Worm (Caenorhabditis elegans): ENCODE data around the gene C08F11.12.

C08F11.12 gene

DNA sequence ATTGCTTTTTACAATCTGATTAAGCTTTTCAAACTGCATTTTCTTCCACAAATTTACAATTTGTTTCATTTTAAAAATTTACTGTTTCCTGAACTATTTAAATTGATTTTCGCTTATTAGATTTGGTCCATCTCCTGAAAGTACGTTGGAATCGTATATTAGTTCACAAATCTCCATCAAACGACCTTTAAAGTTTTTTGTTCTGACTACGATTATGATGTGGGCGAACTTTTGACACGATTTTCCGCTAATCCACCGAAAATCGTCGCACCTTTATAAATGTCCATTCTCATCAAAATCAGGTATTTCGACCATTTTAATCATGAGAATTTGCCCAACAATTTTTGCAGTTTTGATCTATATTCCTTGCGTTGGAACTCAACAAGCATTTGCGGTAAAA, 27.8 kb downstream of the C08F11.12 start, which contains the start of gene C08F11.1:
C08F11.1 (plus strand) TSS at position 301 of the 400 bp plus-strand sequence.
- TF ChIP-seq tlf-1 (GFP tag; optimal IDR thresholded peaks at IDR 0.05) (no peak), snpc-4 (GFP tag; optimal IDR thresholded peaks at IDR 0.05) (no peak), snpc-4 (tag; optimal IDR thresholded peaks at IDR 0.05) (peak in 1 of 4 experiments; percentile 29)

DNA sequence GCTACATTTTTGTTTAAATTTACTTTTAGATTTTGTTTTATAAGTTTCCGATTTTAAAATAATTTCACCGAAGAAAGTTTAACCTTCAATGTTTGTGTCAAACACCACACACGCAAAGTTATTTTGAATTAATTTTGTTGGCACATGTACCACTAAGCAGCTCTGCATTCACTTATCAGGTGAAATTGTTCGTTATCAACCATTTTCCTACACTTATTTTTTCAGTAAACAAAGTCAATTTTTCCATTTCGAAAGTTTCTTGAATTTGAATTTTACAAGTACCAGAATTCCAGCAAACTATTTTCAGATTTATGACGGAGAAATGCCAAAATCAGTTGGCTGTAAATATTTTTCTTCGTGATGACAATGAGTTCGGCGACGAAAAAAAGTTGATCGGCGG, 32.1 kb downstream of the C08F11.12 start, which contains the start of gene C08F11.3:
C08F11.3 (plus strand) TSS at position 301 of the 400 bp plus-strand sequence.
- no peak for TF ChIP-seq sptf-2 (GFP tag; optimal IDR thresholded peaks at IDR 0.05)
- TF ChIP-seq xnd-1 (tag; optimal IDR thresholded peaks at IDR 0.05), result no peak
- TF ChIP-seq Y56A3A.18 (GFP tag; IDR thresholded peaks at IDR 0.05), result no peak
- no peak for TF ChIP-seq F49E8.2 (tag; optimal IDR thresholded peaks at IDR 0.05; ENCODE audit: insufficient read depth)
- TF ChIP-seq tlf-1 (GFP tag; optimal IDR thresholded peaks at IDR 0.05), result no peak
- no peak for TF ChIP-seq zfh-2 (GFP tag; conservative IDR thresholded peaks at IDR 0.05)
- no peak for TF ChIP-seq D2030.7 (GFP tag; IDR thresholded peaks at IDR 0.05)
- no peak for TF ChIP-seq snpc-1.1 (tag; optimal IDR thresholded peaks at IDR 0.05; ENCODE audit: insufficient read depth)
- no peak for TF ChIP-seq egrh-3 (GFP tag; IDR thresholded peaks at IDR 0.05)
- TF ChIP-seq rec-8 (tag; optimal IDR thresholded peaks at IDR 0.05), result no peak
- TF ChIP-seq him-1 (tag; optimal IDR thresholded peaks at IDR 0.05), result no peak

DNA sequence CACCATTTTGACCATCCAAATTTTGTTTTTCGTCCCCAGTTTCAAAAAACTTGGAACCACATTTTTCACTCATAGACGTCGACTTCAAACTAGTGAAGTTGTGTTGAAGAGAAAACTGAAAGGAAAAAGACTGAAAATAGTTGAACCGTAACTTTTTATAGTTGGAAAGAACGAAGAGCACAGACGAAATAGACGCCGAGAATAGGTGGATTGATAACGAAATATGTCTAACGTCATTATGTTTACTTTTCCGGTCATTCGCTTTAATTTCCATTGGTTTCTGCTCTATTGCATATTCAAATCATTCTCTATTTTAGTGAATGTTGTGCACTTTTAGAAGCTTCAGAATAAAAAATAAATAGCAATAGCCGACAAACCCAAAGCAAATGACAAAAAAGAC, 41.6 kb downstream of the C08F11.12 start, which contains the start of gene C08F11.13:
C08F11.13 (minus strand) TSS at position 138 of the 400 bp plus-strand sequence.
- no peak for TF ChIP-seq B0035.1 (tag; optimal IDR thresholded peaks at IDR 0.05)
- no peak for TF ChIP-seq egl-44 (GFP tag; IDR thresholded peaks at IDR 0.05)
- TF ChIP-seq bed-1 (GFP tag; IDR thresholded peaks at IDR 0.05), result no peak
- TF ChIP-seq ceh-91 (GFP tag; IDR thresholded peaks at IDR 0.05), result no peak
- peak; percentile 26 for TF ChIP-seq nhr-80 (tag; optimal IDR thresholded peaks at IDR 0.05)
- TF ChIP-seq ets-4 (GFP tag; optimal IDR thresholded peaks at IDR 0.05), result no peak
- no peak for TF ChIP-seq ama-1 (optimal IDR thresholded peaks at IDR 0.05)
- TF ChIP-seq ama-1 (GFP tag; optimal IDR thresholded peaks at IDR 0.05), result no peak
- no peak for TF ChIP-seq ceh-79 (tag; optimal IDR thresholded peaks at IDR 0.05)
- TF ChIP-seq T26A5.8 (tag; optimal IDR thresholded peaks at IDR 0.05), result no peak

DNA sequence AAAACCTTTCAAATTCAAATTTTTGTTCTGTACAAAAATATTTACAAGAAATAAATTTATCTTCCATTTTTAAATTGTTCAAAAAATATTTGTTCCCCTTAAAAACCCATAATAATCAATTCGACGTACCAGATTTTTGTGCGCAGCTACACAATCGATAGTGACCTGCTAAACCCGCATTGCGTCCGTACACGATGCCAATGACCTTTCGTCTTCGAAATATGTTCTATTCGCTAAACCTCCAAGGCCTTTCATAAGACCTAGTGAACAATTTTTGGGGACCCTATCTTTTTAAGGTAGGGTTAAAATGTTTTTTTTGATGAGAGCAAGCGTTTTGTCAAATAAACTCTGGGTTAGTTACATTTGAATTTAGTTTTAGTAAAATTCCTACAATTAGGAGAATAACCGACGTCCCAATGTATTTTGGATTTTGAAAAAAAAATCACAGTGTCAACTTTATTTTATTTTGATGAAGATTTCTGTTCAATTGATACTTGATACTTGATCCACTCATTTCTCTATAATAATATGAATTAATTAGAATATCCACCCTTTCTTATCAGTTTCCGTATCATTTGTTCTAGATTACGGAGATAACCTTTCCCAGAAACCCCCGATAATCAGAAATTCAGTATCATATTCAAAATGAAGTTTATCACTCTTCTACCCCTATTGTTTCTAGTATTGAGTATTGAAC, 49.2 kb downstream of the C08F11.12 start, which contains the start of gene Y45F10B.59:
Y45F10B.59 (plus strand) TSS at position 647 of the 697 bp plus-strand sequence.
- TF ChIP-seq madf-6 (GFP tag; IDR thresholded peaks at IDR 0.05) (peak; percentile 65; the same call in 1 of the 2 replicates), snpc-4 (GFP tag; optimal IDR thresholded peaks at IDR 0.05) (peak; percentile 92), snpc-4 (tag; optimal IDR thresholded peaks at IDR 0.05) (peak; percentile 90 to 94 (median 92)), ekl-4 (GFP tag; IDR thresholded peaks at IDR 0.05) (0 out of 2 replicates have a peak, but pooled peaks have one; percentile 35), snpc-1.1 (tag; optimal IDR thresholded peaks at IDR 0.05; ENCODE audit: insufficient read depth) (peak; percentile 93), ceh-91 (GFP tag; IDR thresholded peaks at IDR 0.05) (no peak), D2030.7 (GFP tag; IDR thresholded peaks at IDR 0.05) (peak; percentile 57), rcor-1 (GFP tag; IDR thresholded peaks at IDR 0.05) (0 out of 2 replicates have a peak, but pooled peaks have one; percentile 16), attf-6 (GFP tag; IDR thresholded peaks at IDR 0.05) (peak; percentile 94), ztf-18 (tag; optimal IDR thresholded peaks at IDR 0.05) (no peak), snpc-3.4 (tag; optimal IDR thresholded peaks at IDR 0.05) (peak; percentile 84), hmg-1.2 (GFP tag; IDR thresholded peaks at IDR 0.05) (peak; percentile 97), snpc-1.3 (tag; optimal IDR thresholded peaks at IDR 0.05; ENCODE audit: insufficient read depth) (peak; percentile 81), cebp-1 (GFP tag; IDR thresholded peaks at IDR 0.05) (no peak), cebp-1 (tag; optimal IDR thresholded peaks at IDR 0.05) (no peak), tbp1 (GFP tag; optimal IDR thresholded peaks at IDR 0.05) (peak; percentile 68), hsf-1 (GFP tag; IDR thresholded peaks at IDR 0.05) (0 out of 2 replicates have a peak, but pooled peaks have one; percentile 20), repo-1 (tag; optimal IDR thresholded peaks at IDR 0.05) (no peak)

All from whole organism, young adult.